Fruit fly (Drosophila melanogaster): Measurements from ENCODE around the gene CG13698.
A peak's percentile ranks its signal among the peaks of the same experiment; 100 is the strongest.

Gene CG13698

dm6 chr3L:18088027-18088426 is 17.9 kb downstream of the CG13698 start (continued):
- TF ChIP-seq Hsf (GFP tag; optimal IDR thresholded peaks at IDR 0.05) (no peak), CG16815 (GFP tag; optimal IDR thresholded peaks at IDR 0.05) (no peak), Xrp1 (GFP tag; IDR thresholded peaks at IDR 0.05) (peak; percentile 44), CG9876 (GFP tag; optimal IDR thresholded peaks at IDR 0.05) (no peak), CG17361 (GFP tag; IDR thresholded peaks at IDR 0.05) (0 out of 3 replicates have a peak, but pooled peaks have one; percentile 18), gcm2 (GFP tag; optimal IDR thresholded peaks at IDR 0.05) (no peak), dimm (GFP tag; IDR thresholded peaks at IDR 0.05) (no peak), Opbp (GFP tag; IDR thresholded peaks at IDR 0.05; ENCODE audit: partially characterized antibody) (peak; percentile 73), bcd (GFP tag; optimal IDR thresholded peaks at IDR 0.05) (peak; percentile 2), HLH4C (GFP tag; IDR thresholded peaks at IDR 0.05; ENCODE audit: partially characterized antibody) (peak; percentile 47; the same call in 2 of the 3 replicates), CG11695 (GFP tag; IDR thresholded peaks at IDR 0.05) (no peak), slbo (GFP tag; IDR thresholded peaks at IDR 0.05) (no peak), CG18764 (GFP tag; optimal IDR thresholded peaks at IDR 0.05) (no peak), gem (tag; optimal IDR thresholded peaks at IDR 0.05) (peak; percentile 15), CG13287 (GFP tag; IDR thresholded peaks at IDR 0.05; ENCODE audit: partially characterized antibody) (peak; percentile 49; the same call in 1 of the 2 replicates), Ets97D (GFP tag; optimal IDR thresholded peaks at IDR 0.05) (peak; percentile 78), CG10431 (GFP tag; optimal IDR thresholded peaks at IDR 0.05) (no peak), sens (GFP tag) (peak; percentile 72), esg (GFP tag; conservative IDR thresholded peaks at IDR 0.05) (no peak), eve (GFP tag; optimal IDR thresholded peaks at IDR 0.05) (no peak), CG6175 (GFP tag; IDR thresholded peaks at IDR 0.05) (no peak), CG14965 (GFP tag; optimal IDR thresholded peaks at IDR 0.05; ENCODE audit: borderline replicate concordance) (no peak), Hr51 (GFP tag; optimal IDR thresholded peaks at IDR 0.05) (no peak), ttk (GFP tag; IDR thresholded peaks at IDR 0.05) (no peak), Hr78 (GFP tag; optimal IDR thresholded peaks at IDR 0.05) (peak; percentile 12 to 52), Myb (GFP tag; optimal IDR thresholded peaks at IDR 0.05) (peak; percentile 86), Sox102F (GFP tag; optimal IDR thresholded peaks at IDR 0.05) (no peak), CG14710 (tag; optimal IDR thresholded peaks at IDR 0.05) (peak; percentile 15), sim (GFP tag; IDR thresholded peaks at IDR 0.05) (no peak), CG2712 (tag; optimal IDR thresholded peaks at IDR 0.05) (peak; percentile 41), CG15601 (tag; optimal IDR thresholded peaks at IDR 0.05) (peak; percentile 33), jigr1 (GFP tag; IDR thresholded peaks at IDR 0.05) (no peak), trem (tag; optimal IDR thresholded peaks at IDR 0.05) (peak; percentile 29), dm (GFP tag; optimal IDR thresholded peaks at IDR 0.05) (peak; percentile 6), zf30C (GFP tag; optimal IDR thresholded peaks at IDR 0.05) (peak; percentile 33), CG14441 (GFP tag; IDR thresholded peaks at IDR 0.05) (no peak), Trl (optimal IDR thresholded peaks at IDR 0.05) (no peak), Trl (GFP tag; optimal IDR thresholded peaks at IDR 0.05) (no peak), chif (GFP tag; optimal IDR thresholded peaks at IDR 0.05) (peak in 1 of 2 experiments; percentile 27), CG32772 (GFP tag; IDR thresholded peaks at IDR 0.05) (no peak), CG8281 (tag; optimal IDR thresholded peaks at IDR 0.05) (no peak), org-1 (GFP tag; optimal IDR thresholded peaks at IDR 0.05) (no peak), CG11696 (GFP tag; IDR thresholded peaks at IDR 0.05) (no peak), HmgD (GFP tag; optimal IDR thresholded peaks at IDR 0.05) (peak; percentile 27), H2.0 (GFP tag; IDR thresholded peaks at IDR 0.05) (no peak), exex (tag; optimal IDR thresholded peaks at IDR 0.05) (no peak), vvl (GFP tag; IDR thresholded peaks at IDR 0.05) (no peak; the same call in 1 of the 2 replicates), Pdp1 (GFP tag; optimal IDR thresholded peaks at IDR 0.05) (peak in 1 of 2 experiments; percentile 55), CG31365 (tag; optimal IDR thresholded peaks at IDR 0.05) (peak; percentile 99), tna (GFP tag; IDR thresholded peaks at IDR 0.05; ENCODE audit: partially characterized antibody) (no peak), Lhr (GFP tag; optimal IDR thresholded peaks at IDR 0.05) (peak; percentile 53)
